Worm (Caenorhabditis elegans) whole organism, early embryonic: ENCODE measurements around the gene C41H7.2.

Experiments
- aly-1 ChIP-seq: sonication (generic microtip); optimal IDR thresholded peaks from 2 replicates; lab custom pipeline; 2016; ENCODE audit warnings: missing genetic modification characterization, missing compliant biosample characterization
- ama-1 ChIP-seq: fragments of 150-350 bp; optimal IDR thresholded peaks from 2 replicates; lab custom pipeline; 2014
- ceh-13 ChIP-seq: fragments of 200-800 bp; sonication (Bioruptor generic); optimal IDR thresholded peaks from 2 replicates; lab custom pipeline; 2018; ENCODE audit warnings: mild to moderate bottlenecking, missing genetic modification characterization, missing compliant biosample characterization
- ceh-36 ChIP-seq: sonication (generic microtip); optimal IDR thresholded peaks from 2 replicates; lab custom pipeline; 2016; ENCODE audit warnings: missing genetic modification characterization, inconsistent platforms, missing compliant biosample characterization
- ets-7 ChIP-seq: sonication (generic microtip); optimal IDR thresholded peaks from 2 replicates; lab custom pipeline; 2016; ENCODE audit warnings: missing genotype, missing genetic modification characterization, missing compliant biosample characterization
- pes-1 ChIP-seq: fragments of 200-800 bp; sonication (Bioruptor generic); IDR thresholded peaks from 2 replicates; pipeline ENCODE4 v1.3.6; 2022; ENCODE audit warnings: missing genetic modification reagents, missing genetic modification characterization, missing compliant biosample characterization

- TF ChIP-seq ceh-36 (tag; lab: Kevin White, UChicago) (peak; percentile 87), ama-1 (lab: Kevin White, UChicago) (no peak), ceh-13 (GFP tag; lab: Kevin White, UChicago) (no peak), ets-7 (tag; lab: Kevin White, UChicago) (no peak), aly-1 (tag; lab: Kevin White, UChicago) (no peak), pes-1 (GFP tag; lab: Robert Waterston, UW) (no peak)
Measured at ce11 chrII:3048989-3049388, 34.4 kb downstream of the C41H7.2 start.
